Worm (Caenorhabditis elegans): ENCODE measurements around the gene cht-5.
A peak's percentile ranks its signal among the peaks of the same experiment; 100 is the strongest.

The cht-5 gene

DNA sequence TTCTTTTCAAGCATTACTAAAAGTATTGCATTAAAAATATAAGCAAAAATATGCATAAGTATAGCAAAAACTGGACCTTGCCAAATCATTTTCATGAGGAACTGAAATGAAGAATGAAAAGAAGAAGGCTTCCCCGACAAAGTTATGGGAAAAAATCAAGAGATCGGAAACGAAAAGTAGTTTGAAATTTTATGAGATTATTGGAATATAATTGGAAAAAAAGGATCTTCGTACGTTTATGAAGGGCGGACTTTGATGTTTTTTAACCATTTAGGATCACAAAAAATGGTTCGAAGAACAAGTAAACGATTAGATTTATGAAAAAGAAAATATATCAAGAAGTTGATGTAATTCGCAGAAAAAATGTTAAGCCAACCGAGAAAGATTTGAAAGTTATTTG lies 6.5 kb downstream of the cht-5 start, which contains the start of gene srxa-18:
TSS of gene srxa-18 (minus strand) at position 100 of the 400 bp plus-strand sequence.
- no peak for TF ChIP-seq ceh-82 (tag; optimal IDR thresholded peaks at IDR 0.05)
- TF ChIP-seq unc-62 (GFP tag; optimal IDR thresholded peaks at IDR 0.05): no peak
- no peak for TF ChIP-seq ztf-11 (tag; optimal IDR thresholded peaks at IDR 0.05)
- TF ChIP-seq nhr-77 (tag; optimal IDR thresholded peaks at IDR 0.05): no peak

DNA sequence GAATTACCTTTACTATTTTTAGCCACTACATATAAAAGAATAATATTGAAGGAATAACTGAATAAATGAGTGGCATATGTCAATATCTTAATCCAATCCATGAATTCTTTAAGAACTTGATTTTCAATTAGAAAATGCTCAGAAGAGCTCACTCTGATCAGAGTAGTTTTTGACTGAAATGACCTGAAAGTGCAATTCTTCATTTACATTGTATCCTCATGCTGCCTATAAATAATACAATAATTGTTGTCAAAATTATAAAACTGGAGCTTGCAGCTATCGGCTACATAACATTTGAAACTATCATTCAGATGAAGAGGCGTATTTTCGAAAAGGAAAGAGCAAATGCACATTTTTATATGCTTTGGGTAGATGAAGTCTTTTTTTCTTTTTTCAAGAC lies 8.2 kb downstream of the cht-5 start, which contains the start of gene srxa-19:
TSS of gene srxa-19 (minus strand) at position 101 of the 400 bp plus-strand sequence.
- TF ChIP-seq nhr-12 (tag; optimal IDR thresholded peaks at IDR 0.05): no peak
- TF ChIP-seq nfya-1 (tag; optimal IDR thresholded peaks at IDR 0.05; ENCODE audit: insufficient read depth): no peak
- TF ChIP-seq skn-1 (tag; optimal IDR thresholded peaks at IDR 0.05): no peak
- TF ChIP-seq fos-1 (tag; optimal IDR thresholded peaks at IDR 0.05): no peak
- no peak for TF ChIP-seq ceh-16 (tag; optimal IDR thresholded peaks at IDR 0.05)
- no peak for TF ChIP-seq egl-5 (tag; optimal IDR thresholded peaks at IDR 0.05)

DNA sequence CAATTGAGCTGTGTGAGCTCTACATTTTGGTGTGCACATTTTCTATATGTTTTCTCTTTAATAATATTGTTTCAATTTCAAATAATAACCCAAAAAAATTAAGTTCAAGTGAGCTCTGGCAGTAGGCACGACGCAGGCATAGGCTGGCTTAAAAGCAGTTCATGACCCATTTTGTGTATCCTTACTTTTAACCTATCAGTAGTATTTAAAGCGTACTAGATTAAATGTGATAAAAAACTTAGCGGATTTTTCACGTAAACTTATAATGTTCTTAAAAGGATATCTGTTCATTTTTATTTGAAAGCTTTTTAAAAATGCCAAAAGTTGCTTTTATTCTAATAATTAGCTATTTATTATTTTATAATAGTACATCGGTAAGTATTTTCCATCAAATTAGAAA lies 8.9 kb downstream of the cht-5 start, which contains the start of gene C08B6.6:
TSS of gene C08B6.6 (plus strand) at position 301 of the 400 bp plus-strand sequence.
- TF ChIP-seq tbx-2 (tag; optimal IDR thresholded peaks at IDR 0.05) (no peak), mdl-1 (tag; optimal IDR thresholded peaks at IDR 0.05) (no peak), unc-62 (GFP tag; optimal IDR thresholded peaks at IDR 0.05) (no peak), zag-1 (tag; optimal IDR thresholded peaks at IDR 0.05) (no peak), nhr-11 (tag; optimal IDR thresholded peaks at IDR 0.05) (no peak), R02D3.7 (tag; optimal IDR thresholded peaks at IDR 0.05) (no peak), nhr-77 (tag; optimal IDR thresholded peaks at IDR 0.05) (no peak), ceh-28 (tag; optimal IDR thresholded peaks at IDR 0.05) (no peak), nhr-28 (tag; optimal IDR thresholded peaks at IDR 0.05) (no peak), ama-1 (optimal IDR thresholded peaks at IDR 0.05) (no peak), nfya-1 (tag; optimal IDR thresholded peaks at IDR 0.05; ENCODE audit: insufficient read depth) (no peak), hmg-11 (tag; optimal IDR thresholded peaks at IDR 0.05) (no peak), egl-27 (tag; optimal IDR thresholded peaks at IDR 0.05) (no peak), mml-1 (tag; optimal IDR thresholded peaks at IDR 0.05) (no peak), unc-39 (tag; optimal IDR thresholded peaks at IDR 0.05) (no peak), elt-3 (tag; optimal IDR thresholded peaks at IDR 0.05) (no peak), lin-39 (tag; optimal IDR thresholded peaks at IDR 0.05) (no peak), jun-1 (tag; optimal IDR thresholded peaks at IDR 0.05) (no peak), fkh-2 (tag; optimal IDR thresholded peaks at IDR 0.05) (no peak)

DNA sequence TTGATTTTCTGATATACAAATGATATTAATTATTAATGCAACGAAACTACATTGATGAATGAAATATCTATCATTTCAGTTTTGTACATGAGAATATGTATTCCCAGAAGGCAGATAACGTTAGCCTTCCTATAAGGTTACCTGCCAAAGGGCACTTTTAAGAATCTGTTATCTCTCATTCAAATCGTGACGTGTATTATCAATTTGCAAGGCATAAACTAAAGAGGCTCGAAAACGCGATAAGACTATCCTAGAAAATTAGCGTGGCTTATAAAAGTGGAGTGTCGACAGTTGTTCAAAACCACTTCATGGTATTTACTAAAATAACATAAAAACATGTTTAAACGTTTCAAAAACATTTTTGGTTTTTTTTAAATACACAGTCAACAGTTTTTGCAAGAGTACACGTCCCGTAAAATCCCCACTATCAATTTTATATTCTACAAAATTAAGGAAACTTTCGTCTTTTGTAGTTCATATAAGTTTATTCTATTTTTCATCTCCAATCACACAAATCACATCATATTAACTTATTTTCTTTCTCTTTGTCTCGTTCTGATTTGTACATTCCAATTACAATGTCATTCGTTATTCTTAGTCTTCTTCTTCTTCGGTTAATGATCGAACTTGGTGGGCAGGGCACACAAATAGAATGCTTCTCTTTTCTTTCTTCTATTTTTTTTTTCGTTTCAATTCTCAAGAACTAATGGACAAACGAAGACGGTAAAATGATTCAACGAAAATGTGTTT lies 10.5 kb downstream of the cht-5 start, which contains the start of gene C08B6.10:
TSS of gene C08B6.10 (plus strand) at position 700 of the 750 bp plus-strand sequence.
- TF ChIP-seq unc-62 (GFP tag; optimal IDR thresholded peaks at IDR 0.05): no peak
- TF ChIP-seq lin-15B (tag; optimal IDR thresholded peaks at IDR 0.05): no peak
- no peak for TF ChIP-seq nhr-237 (tag; optimal IDR thresholded peaks at IDR 0.05)
- peak; percentile 68 for TF ChIP-seq elt-2 (tag; optimal IDR thresholded peaks at IDR 0.05)
- no peak for TF ChIP-seq lin-39 (tag; optimal IDR thresholded peaks at IDR 0.05)

DNA sequence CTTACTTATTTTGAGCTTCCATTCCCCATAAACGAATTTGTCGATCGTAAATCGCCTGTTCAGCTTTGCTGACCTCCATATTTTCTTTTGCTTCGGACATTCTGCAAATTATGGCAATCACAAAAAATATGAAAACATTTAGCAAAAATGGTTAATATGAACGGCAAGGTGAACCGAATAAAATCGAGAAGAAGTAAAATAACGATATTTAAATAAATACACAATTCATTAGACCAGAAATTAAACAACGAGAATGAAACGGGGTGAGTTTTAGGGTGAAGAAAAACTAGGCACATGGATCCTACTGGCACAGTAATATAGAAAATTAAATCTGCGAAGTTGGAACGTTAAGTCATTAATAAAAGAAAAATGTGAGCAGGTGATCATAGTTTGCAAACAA lies 15.8 kb downstream of the cht-5 start, which contains the start of gene aos-1:
TSS of gene aos-1 (minus strand) at position 101 of the 400 bp plus-strand sequence.
- TF ChIP-seq hmg-11 (tag; optimal IDR thresholded peaks at IDR 0.05): no peak
- TF ChIP-seq elt-3 (tag; optimal IDR thresholded peaks at IDR 0.05): no peak
- TF ChIP-seq elt-2 (tag; optimal IDR thresholded peaks at IDR 0.05): no peak
- TF ChIP-seq jun-1 (tag; optimal IDR thresholded peaks at IDR 0.05): no peak
- no peak for TF ChIP-seq pqm-1 (tag; optimal IDR thresholded peaks at IDR 0.05)
- TF ChIP-seq nhr-77 (tag; optimal IDR thresholded peaks at IDR 0.05): no peak
- no peak for TF ChIP-seq R02D3.7 (tag; optimal IDR thresholded peaks at IDR 0.05)
- TF ChIP-seq nhr-28 (tag; optimal IDR thresholded peaks at IDR 0.05): no peak
- no peak for TF ChIP-seq fkh-10 (GFP tag; optimal IDR thresholded peaks at IDR 0.05)
- no peak for TF ChIP-seq nhr-11 (tag; optimal IDR thresholded peaks at IDR 0.05)
- no peak for TF ChIP-seq daf-12 (tag; optimal IDR thresholded peaks at IDR 0.05)
- no peak for TF ChIP-seq zag-1 (tag; optimal IDR thresholded peaks at IDR 0.05)
- no peak for TF ChIP-seq unc-39 (tag; optimal IDR thresholded peaks at IDR 0.05)
- no peak for TF ChIP-seq snpc-4 (tag; optimal IDR thresholded peaks at IDR 0.05)
- TF ChIP-seq nfya-1 (tag; optimal IDR thresholded peaks at IDR 0.05; ENCODE audit: insufficient read depth): no peak
- no peak for TF ChIP-seq eor-1 (tag; optimal IDR thresholded peaks at IDR 0.05)
- no peak for TF ChIP-seq nhr-237 (tag; optimal IDR thresholded peaks at IDR 0.05)
- TF ChIP-seq ztf-4 (tag; optimal IDR thresholded peaks at IDR 0.05): no peak
- TF ChIP-seq nhr-23 (tag; optimal IDR thresholded peaks at IDR 0.05): no peak
